Worm (Caenorhabditis elegans) whole organism, mixed stage, embryonic: ENCODE results near the gene C07E3.10.

Experiments used
- M03D4.4 ChIP-seq: sonication (generic microtip); optimal IDR thresholded peaks from 2 replicates; lab custom pipeline; 2017; ENCODE audit warnings: mild to moderate bottlenecking, missing genetic modification characterization, missing compliant biosample characterization
- bed-3 ChIP-seq: fragments of 200-800 bp; sonication (Bioruptor generic); optimal IDR thresholded peaks from 3 replicates; lab custom pipeline; 2018; ENCODE audit warnings: mild to moderate bottlenecking, missing genetic modification characterization, moderate library complexity, missing compliant biosample characterization
- blmp-1 ChIP-seq: fragments of 150-350 bp; optimal IDR thresholded peaks from 2 replicates; lab custom pipeline; 2014; ENCODE audit warnings: missing biosample characterization, missing genetic modification characterization
- ceh-39 ChIP-seq: fragments of 150-350 bp; optimal IDR thresholded peaks from 2 replicates; lab custom pipeline; 2014; ENCODE audit warnings: missing biosample characterization, missing genetic modification characterization
- ceh-43 ChIP-seq: fragments of 200-800 bp; sonication (Bioruptor generic); optimal IDR thresholded peaks from 2 replicates; lab custom pipeline; 2018; ENCODE audit warnings: mild to moderate bottlenecking, missing genetic modification characterization, moderate library complexity, missing compliant biosample characterization
- ceh-83 ChIP-seq: fragments of 200-800 bp; sonication (Bioruptor generic); optimal IDR thresholded peaks from 2 replicates; lab custom pipeline; 2018; ENCODE audit warnings: mild to moderate bottlenecking, missing genetic modification characterization, missing compliant biosample characterization
- cnd-1 ChIP-seq: fragments of 200-800 bp; sonication (Bioruptor generic); optimal IDR thresholded peaks from 2 replicates; lab custom pipeline; 2018; ENCODE audit warnings: mild to moderate bottlenecking, missing genetic modification characterization, missing compliant biosample characterization
- drap-1 ChIP-seq: fragments of 200-800 bp; sonication (Bioruptor generic); optimal IDR thresholded peaks from 3 replicates; lab custom pipeline; 2018; ENCODE audit warnings: mild to moderate bottlenecking, missing genetic modification characterization, missing compliant biosample characterization
- elt-1 ChIP-seq: sonication (generic microtip); optimal IDR thresholded peaks from 2 replicates; lab custom pipeline; 2017; ENCODE audit warnings: missing genetic modification characterization, mild to moderate bottlenecking, missing compliant biosample characterization, antibody characterized with exemption, moderate library complexity, borderline replicate concordance; ENCODE audit not compliant: insufficient read depth
- flh-1 ChIP-seq: fragments of 200-800 bp; sonication (Bioruptor generic); optimal IDR thresholded peaks from 2 replicates; lab custom pipeline; 2018; ENCODE audit warnings: mild to moderate bottlenecking, missing genetic modification characterization, moderate library complexity, missing compliant biosample characterization
- ham-2 ChIP-seq: fragments of 200-800 bp; sonication (Bioruptor generic); optimal IDR thresholded peaks from 2 replicates; lab custom pipeline; 2018; ENCODE audit warnings: mild to moderate bottlenecking, missing genetic modification characterization, missing compliant biosample characterization
- hlh-1 ChIP-seq: fragments of 150-350 bp; optimal IDR thresholded peaks from 2 replicates; lab custom pipeline; 2014; ENCODE audit warnings: missing biosample characterization, missing genetic modification reagents, missing genetic modification characterization
- lin-32 ChIP-seq: fragments of 200-800 bp; sonication (Bioruptor generic); optimal IDR thresholded peaks from 2 replicates; lab custom pipeline; 2018; ENCODE audit warnings: mild to moderate bottlenecking, missing genetic modification characterization, missing compliant biosample characterization
- lsy-2 ChIP-seq: fragments of 150-350 bp; optimal IDR thresholded peaks from 2 replicates; lab custom pipeline; 2014; ENCODE audit warnings: missing biosample characterization, missing genetic modification characterization
- mab-5 ChIP-seq: fragments of 150-350 bp; optimal IDR thresholded peaks from 2 replicates; lab custom pipeline; 2014; ENCODE audit warnings: missing biosample characterization, missing genetic modification characterization
- mls-2 ChIP-seq: sonication (generic microtip); optimal IDR thresholded peaks from 2 replicates; lab custom pipeline; 2016; ENCODE audit warnings: mild to moderate bottlenecking, missing genetic modification characterization, moderate library complexity, missing compliant biosample characterization
- nhr-12 ChIP-seq: fragments of 150-350 bp; optimal IDR thresholded peaks from 2 replicates; lab custom pipeline; 2014; ENCODE audit warnings: missing biosample characterization, missing genetic modification characterization
- nhr-2 ChIP-seq: fragments of 150-350 bp; optimal IDR thresholded peaks from 2 replicates; lab custom pipeline; 2014; ENCODE audit warnings: missing biosample characterization, missing genetic modification characterization
- nhr-237 ChIP-seq: fragments of 150-350 bp; optimal IDR thresholded peaks from 2 replicates; lab custom pipeline; 2014; ENCODE audit warnings: missing biosample characterization, missing genetic modification characterization
- nhr-28 ChIP-seq: fragments of 150-350 bp; optimal IDR thresholded peaks from 2 replicates; lab custom pipeline; 2014; ENCODE audit warnings: missing biosample characterization, missing genetic modification characterization
- nhr-76 ChIP-seq: sonication (generic microtip); optimal IDR thresholded peaks from 2 replicates; lab custom pipeline; 2017; ENCODE audit warnings: missing biosample characterization, missing genetic modification characterization
- sem-2 ChIP-seq: fragments of 200-800 bp; sonication (Bioruptor generic); optimal IDR thresholded peaks from 2 replicates; lab custom pipeline; 2018; ENCODE audit warnings: mild to moderate bottlenecking, missing genetic modification characterization, missing compliant biosample characterization
- snpc-4 ChIP-seq: fragments of 150-350 bp; optimal IDR thresholded peaks from 2 replicates; lab custom pipeline; 2014; ENCODE audit warnings: missing biosample characterization, missing genetic modification characterization
- sptf-1 ChIP-seq: sonication (generic microtip); optimal IDR thresholded peaks from 2 replicates; lab custom pipeline; 2017; ENCODE audit warnings: mild to moderate bottlenecking, missing genetic modification characterization, moderate library complexity, missing compliant biosample characterization
- unc-120 ChIP-seq: sonication (generic microtip); optimal IDR thresholded peaks from 2 replicates; lab custom pipeline; 2017; ENCODE audit warnings: missing genetic modification characterization, missing compliant biosample characterization; ENCODE audit not compliant: poor library complexity, severe bottlenecking
- unc-39 ChIP-seq: fragments of 150-350 bp; optimal IDR thresholded peaks from 2 replicates; lab custom pipeline; 2014; ENCODE audit warnings: missing biosample characterization, missing genetic modification characterization
- unc-62 ChIP-seq: fragments of 150-350 bp; optimal IDR thresholded peaks from 2 replicates; lab custom pipeline; 2014; ENCODE audit warnings: missing biosample characterization, missing genetic modification reagents, missing genetic modification characterization
- zip-8 ChIP-seq: fragments of 150-350 bp; optimal IDR thresholded peaks from 2 replicates; lab custom pipeline; 2014; ENCODE audit warnings: missing biosample characterization, missing genetic modification characterization
- ztf-11 ChIP-seq: fragments of 150-350 bp; optimal IDR thresholded peaks from 2 replicates; lab custom pipeline; 2014; ENCODE audit warnings: missing biosample characterization, missing genetic modification characterization

Gene C07E3.10

ce11 chrII:10315252-10315651 lies 30.9 kb upstream of the C07E3.10 start, which contains the start of gene idpp-8:
Gene idpp-8, plus strand, starts transcription at chrII:10315552.
- TF ChIP-seq ceh-83 (GFP tag; lab: Kevin White, UChicago), result no peak
- no peak for TF ChIP-seq blmp-1 (tag; lab: Kevin White, UChicago)
- TF ChIP-seq hlh-1 (tag; lab: Kevin White, UChicago), result no peak
- no peak for TF ChIP-seq lin-32 (GFP tag; lab: Kevin White, UChicago)
- TF ChIP-seq ham-2 (GFP tag; lab: Kevin White, UChicago), result no peak
- no peak for TF ChIP-seq nhr-28 (tag; lab: Kevin White, UChicago)
- no peak for TF ChIP-seq nhr-237 (tag; lab: Kevin White, UChicago)
- TF ChIP-seq ceh-43, result no peak
- TF ChIP-seq nhr-12 (tag; lab: Kevin White, UChicago), result no peak
- no peak for TF ChIP-seq unc-62 (GFP tag; lab: Kevin White, UChicago)
- no peak for TF ChIP-seq mls-2
- TF ChIP-seq flh-1 (GFP tag; lab: Kevin White, UChicago), result no peak
- TF ChIP-seq nhr-2 (tag; lab: Kevin White, UChicago), result no peak
- no peak for TF ChIP-seq sem-2 (GFP tag; lab: Kevin White, UChicago)
- no peak for TF ChIP-seq lsy-2
- no peak for TF ChIP-seq M03D4.4 (tag; lab: Kevin White, UChicago)
- TF ChIP-seq drap-1 (GFP tag; lab: Kevin White, UChicago), result no peak
- no peak for TF ChIP-seq mab-5 (tag; lab: Kevin White, UChicago)

ce11 chrII:10316119-10316518 lies 30.1 kb upstream of the C07E3.10 start, which contains the start of gene gcy-5:
Gene gcy-5, minus strand, starts transcription at chrII:10316219.
- TF ChIP-seq ceh-39, result no peak
- TF ChIP-seq bed-3 (GFP tag; lab: Kevin White, UChicago), result no peak
- TF ChIP-seq blmp-1 (tag; lab: Kevin White, UChicago), result no peak
- TF ChIP-seq cnd-1 (tag; lab: Kevin White, UChicago), result no peak
- no peak for TF ChIP-seq elt-1 (tag; lab: Kevin White, UChicago)
- TF ChIP-seq ceh-83 (GFP tag; lab: Kevin White, UChicago), result no peak
- no peak for TF ChIP-seq hlh-1 (tag; lab: Kevin White, UChicago)
- TF ChIP-seq nhr-237 (tag; lab: Kevin White, UChicago), result no peak
- no peak for TF ChIP-seq ham-2 (GFP tag; lab: Kevin White, UChicago)
- no peak for TF ChIP-seq ztf-11 (tag; lab: Kevin White, UChicago)
- no peak for TF ChIP-seq mls-2
- no peak for TF ChIP-seq lin-32 (GFP tag; lab: Kevin White, UChicago)
- TF ChIP-seq sem-2 (GFP tag; lab: Kevin White, UChicago), result no peak
- TF ChIP-seq nhr-12 (tag; lab: Kevin White, UChicago), result no peak
- TF ChIP-seq unc-39 (tag; lab: Kevin White, UChicago), result no peak
- TF ChIP-seq zip-8, result no peak
- no peak for TF ChIP-seq snpc-4 (tag; lab: Kevin White, UChicago)
- no peak for TF ChIP-seq unc-120 (tag; lab: Kevin White, UChicago)

- TF ChIP-seq nhr-2 (tag; lab: Kevin White, UChicago) (no peak), flh-1 (GFP tag; lab: Kevin White, UChicago) (no peak), blmp-1 (tag; lab: Kevin White, UChicago) (no peak), unc-62 (GFP tag; lab: Kevin White, UChicago) (no peak), nhr-76 (tag; lab: Kevin White, UChicago) (no peak), sptf-1 (tag; lab: Kevin White, UChicago) (no peak), snpc-4 (tag; lab: Kevin White, UChicago) (no peak), lin-32 (GFP tag; lab: Kevin White, UChicago) (no peak), ceh-83 (GFP tag; lab: Kevin White, UChicago) (no peak)
Measured at ce11 chrII:10317007-10317406, 29.2 kb upstream of the C07E3.10 start, which contains the start of gene M02G9.4. Gene M02G9.4, plus strand, starts transcription at chrII:10317307.

- TF ChIP-seq nhr-237 (tag; lab: Kevin White, UChicago), result no peak
- TF ChIP-seq ceh-43, result no peak
- no peak for TF ChIP-seq ztf-11 (tag; lab: Kevin White, UChicago)
- TF ChIP-seq cnd-1 (tag; lab: Kevin White, UChicago), result no peak
- TF ChIP-seq elt-1 (tag; lab: Kevin White, UChicago), result no peak
- no peak for TF ChIP-seq unc-39 (tag; lab: Kevin White, UChicago)
- TF ChIP-seq unc-62 (GFP tag; lab: Kevin White, UChicago), result no peak
- TF ChIP-seq, all 35 proteins: peak for 0
Measured at ce11 chrII:10321410-10321809, 24.8 kb upstream of the C07E3.10 start, which contains the start of gene idpp-4. Gene idpp-4, plus strand, starts transcription at chrII:10321460.
